Fruit fly (Drosophila melanogaster) whole organism, embryonic: ENCODE measurements around the gene CG12017.

ENCODE experiments used
- Abd-B ChIP-seq: fragments of 200-800 bp; sonication (Bioruptor generic); optimal IDR thresholded peaks from 2 replicates; lab custom pipeline; 2018; ENCODE audit warnings: missing biosample characterization, mild to moderate bottlenecking, missing genetic modification characterization, moderate library complexity
- Aef1 ChIP-seq: fragments of 200-800 bp; sonication (Bioruptor generic); IDR thresholded peaks from 3 replicates; pipeline ENCODE4 v1.3.6; 2022; ENCODE audit warnings: missing biosample characterization, missing genetic modification characterization
- Antp ChIP-seq: fragments of 200-800 bp; sonication (Bioruptor generic); optimal IDR thresholded peaks from 3 replicates; lab custom pipeline; 2016; ENCODE audit warnings: missing biosample characterization, missing genetic modification characterization
- CG10321 ChIP-seq: fragments of 200-800 bp; sonication (Bioruptor generic); IDR thresholded peaks from 2 replicates; pipeline ENCODE4 v1.3.6; 2022; ENCODE audit warnings: missing biosample characterization, missing genetic modification characterization
- CG10543 ChIP-seq: fragments of 200-800 bp; sonication (Bioruptor generic); optimal IDR thresholded peaks from 3 replicates; lab custom pipeline; 2017; ENCODE audit warnings: missing biosample characterization, mild to moderate bottlenecking, missing genetic modification characterization, moderate library complexity
- CG11247 ChIP-seq: fragments of 200-800 bp; sonication (Bioruptor generic); IDR thresholded peaks from 2 replicates; pipeline ENCODE4 v1.3.6; 2022; ENCODE audit warnings: missing biosample characterization, missing genetic modification characterization
- CG12071 ChIP-seq: fragments of 200-800 bp; sonication (Bioruptor generic); optimal IDR thresholded peaks from 3 replicates; lab custom pipeline; 2018; ENCODE audit warnings: missing biosample characterization, mild to moderate bottlenecking, missing genetic modification characterization
- CG12659 ChIP-seq: fragments of 200-800 bp; sonication (Bioruptor generic); optimal IDR thresholded peaks from 3 replicates; lab custom pipeline; 2017; ENCODE audit warnings: mild to moderate bottlenecking, missing biosample characterization, missing genetic modification reagents, missing genetic modification characterization
- CG13624 ChIP-seq: fragments of 200-800 bp; sonication (Bioruptor generic); optimal IDR thresholded peaks from 2 replicates; lab custom pipeline; 2016; ENCODE audit warnings: missing biosample characterization, missing genetic modification characterization
- CG15479 ChIP-seq: fragments of 200-800 bp; sonication (Bioruptor generic); optimal IDR thresholded peaks from 3 replicates; lab custom pipeline; 2019; ENCODE audit warnings: missing biosample characterization, mild to moderate bottlenecking, missing genetic modification characterization, moderate library complexity
- CG18764 ChIP-seq: fragments of 200-800 bp; sonication (Bioruptor generic); optimal IDR thresholded peaks from 3 replicates; lab custom pipeline; 2016; ENCODE audit warnings: missing biosample characterization, missing genetic modification characterization
- CG2120 ChIP-seq: fragments of 200-800 bp; sonication (Bioruptor generic); optimal IDR thresholded peaks from 3 replicates; lab custom pipeline; 2016; ENCODE audit warnings: missing biosample characterization, missing genetic modification characterization
- CG3065 ChIP-seq: fragments of 200-800 bp; sonication (Bioruptor generic); optimal IDR thresholded peaks from 2 replicates; lab custom pipeline; 2016; ENCODE audit warnings: missing biosample characterization, missing genetic modification characterization
- CG3838 ChIP-seq: fragments of 200-800 bp; sonication (Bioruptor generic); optimal IDR thresholded peaks from 3 replicates; lab custom pipeline; 2016; ENCODE audit warnings: missing biosample characterization, missing genetic modification characterization
- CG6791 ChIP-seq: fragments of 200-800 bp; sonication (Bioruptor generic); IDR thresholded peaks from 3 replicates; pipeline ENCODE4 v1.3.6; 2022; ENCODE audit warnings: missing biosample characterization, missing genetic modification characterization; ENCODE audit not compliant: partially characterized antibody
- CHES-1-like ChIP-seq: fragments of 200-800 bp; sonication (Bioruptor generic); optimal IDR thresholded peaks from 2 replicates; lab custom pipeline; 2016; ENCODE audit warnings: missing biosample characterization, missing genetic modification characterization
- Deaf1 ChIP-seq: fragments of 200-800 bp; optimal IDR thresholded peaks from 3 replicates; lab custom pipeline; 2019; ENCODE audit warnings: missing biosample characterization, mild to moderate bottlenecking, missing genetic modification characterization, moderate library complexity
- Dip3 ChIP-seq: fragments of 200-800 bp; sonication (Bioruptor generic); optimal IDR thresholded peaks from 3 replicates; lab custom pipeline; 2016; ENCODE audit warnings: missing biosample characterization, missing genetic modification characterization
- Dp ChIP-seq: fragments of 200-800 bp; sonication (Bioruptor generic); optimal IDR thresholded peaks from 2 replicates; lab custom pipeline; 2018; ENCODE audit warnings: missing biosample characterization, mild to moderate bottlenecking, missing genetic modification characterization, moderate library complexity
- Eip74EF ChIP-seq, 2 experiments: fragments of 200-800 bp in 1 of 2; fragments of >200 bp in 1 of 2; sonication (Bioruptor generic) in 1 of 2; optimal IDR thresholded peaks; 2 replicates each; lab custom pipeline; 2017 to 2019; ENCODE audit warnings: missing biosample characterization in 2 of 2, missing genetic modification characterization in 2 of 2, mild to moderate bottlenecking in 1 of 2, moderate library complexity in 1 of 2
- HmgZ ChIP-seq: fragments of 200-800 bp; sonication (Bioruptor generic); optimal IDR thresholded peaks from 2 replicates; lab custom pipeline; 2018; ENCODE audit warnings: missing biosample characterization, mild to moderate bottlenecking, missing genetic modification characterization
- Max ChIP-seq: fragments of 200-800 bp; sonication (Bioruptor generic); optimal IDR thresholded peaks from 2 replicates; lab custom pipeline; 2016; ENCODE audit warnings: missing biosample characterization, mild to moderate bottlenecking, missing genetic modification characterization
- Nf-YA ChIP-seq: fragments of 200-800 bp; sonication (Bioruptor generic); IDR thresholded peaks from 2 replicates; pipeline ENCODE4 v1.3.6; 2022; ENCODE audit warnings: missing biosample characterization, missing genetic modification characterization
- Nf-YC ChIP-seq: fragments of 200-800 bp; optimal IDR thresholded peaks from 3 replicates; lab custom pipeline; 2019; ENCODE audit warnings: missing biosample characterization, mild to moderate bottlenecking, missing genetic modification characterization, moderate library complexity
- Sry-β ChIP-seq: fragments of 200-800 bp; sonication (Bioruptor generic); optimal IDR thresholded peaks from 2 replicates; lab custom pipeline; 2018; ENCODE audit warnings: missing biosample characterization, mild to moderate bottlenecking, missing genetic modification characterization, moderate library complexity
- Trl ChIP-seq, 3 experiments: fragments of >200 bp in 2 of 3; fragments of 200-800 bp in 1 of 3; sonication (Bioruptor generic) in 1 of 3; optimal IDR thresholded peaks; 2 replicates in 1 of 3; 3 replicates in 2 of 3; lab custom pipeline; 2016 to 2017; ENCODE audit warnings: missing biosample characterization in 1 of 3, missing genetic modification characterization in 1 of 3
- ab ChIP-seq: fragments of 200-800 bp; sonication (Bioruptor generic); optimal IDR thresholded peaks from 2 replicates; lab custom pipeline; 2016; ENCODE audit warnings: missing biosample characterization, missing genetic modification characterization
- dimm ChIP-seq: fragments of 200-800 bp; sonication (Bioruptor generic); IDR thresholded peaks from 2 replicates; pipeline ENCODE4 v1.3.6; 2022; ENCODE audit warnings: missing biosample characterization, missing genetic modification characterization
- disco-r ChIP-seq: fragments of 200-800 bp; sonication (Bioruptor generic); optimal IDR thresholded peaks from 2 replicates; lab custom pipeline; 2016; ENCODE audit warnings: missing biosample characterization, missing genetic modification characterization
- dmrt99B ChIP-seq: fragments of 200-800 bp; sonication (Bioruptor generic); optimal IDR thresholded peaks from 2 replicates; lab custom pipeline; 2018; ENCODE audit warnings: missing biosample characterization, mild to moderate bottlenecking, missing genetic modification characterization, moderate library complexity
- ems ChIP-seq: fragments of 200-800 bp; sonication (Bioruptor generic); optimal IDR thresholded peaks from 3 replicates; lab custom pipeline; 2016; ENCODE audit warnings: missing biosample characterization, missing genetic modification characterization
- esg ChIP-seq: fragments of 200-800 bp; sonication (Bioruptor generic); conservative IDR thresholded peaks from 2 replicates; pipeline ENCODE4 v1.3.6; 2022; ENCODE audit warnings: missing biosample characterization, missing genetic modification characterization
- fu2 ChIP-seq: fragments of 200-800 bp; sonication (Bioruptor generic); optimal IDR thresholded peaks from 2 replicates; lab custom pipeline; 2016; ENCODE audit warnings: missing biosample characterization, missing genetic modification characterization
- gcm ChIP-seq: fragments of 200-800 bp; sonication (Bioruptor generic); optimal IDR thresholded peaks from 2 replicates; lab custom pipeline; 2019; ENCODE audit warnings: missing biosample characterization, mild to moderate bottlenecking, missing genetic modification characterization, moderate library complexity
- ken ChIP-seq: fragments of 200-800 bp; sonication (Bioruptor generic); IDR thresholded peaks from 3 replicates; pipeline ENCODE4 v1.3.6; 2022; ENCODE audit warnings: missing biosample characterization, missing genetic modification characterization
- lola ChIP-seq, 3 experiments: fragments of >200 bp in 2 of 3; fragments of 200-800 bp in 1 of 3; sonication (Bioruptor generic) in 1 of 3; optimal IDR thresholded peaks; 2 replicates each; lab custom pipeline; 2017 to 2019; ENCODE audit warnings: missing biosample characterization in 3 of 3, missing genetic modification characterization in 3 of 3, mild to moderate bottlenecking in 1 of 3, moderate library complexity in 1 of 3
- lov ChIP-seq, 2 experiments: fragments of 200-800 bp in 1 of 2; fragments of >200 bp in 1 of 2; sonication (Bioruptor generic) in 1 of 2; IDR thresholded peaks in 1 of 2; optimal IDR thresholded peaks in 1 of 2; 2 replicates in 1 of 2; 3 replicates in 1 of 2; pipeline versions ENCODE4 v1.3.6 to Lab custom; 2017 to 2022; ENCODE audit warnings: missing biosample characterization in 1 of 2, missing genetic modification characterization in 1 of 2
- onecut ChIP-seq: fragments of 200-800 bp; sonication (Bioruptor generic); IDR thresholded peaks from 2 replicates; pipeline ENCODE4 v1.3.6; 2022; ENCODE audit warnings: missing biosample characterization, missing genetic modification characterization
- pros ChIP-seq: fragments of 200-800 bp; sonication (Bioruptor generic); optimal IDR thresholded peaks from 3 replicates; lab custom pipeline; 2019; ENCODE audit warnings: missing biosample characterization, mild to moderate bottlenecking, missing genetic modification characterization, moderate library complexity
- pzg ChIP-seq: fragments of 200-800 bp; sonication (Bioruptor generic); optimal IDR thresholded peaks from 3 replicates; lab custom pipeline; 2018; ENCODE audit warnings: missing biosample characterization, mild to moderate bottlenecking, missing genetic modification characterization, moderate library complexity
- rib ChIP-seq: fragments of 200-800 bp; sonication (Bioruptor generic); IDR thresholded peaks from 2 replicates; pipeline ENCODE4 v1.3.6; 2022; ENCODE audit warnings: missing biosample characterization, missing genetic modification characterization
- run ChIP-seq: fragments of 200-800 bp; sonication (Bioruptor generic); optimal IDR thresholded peaks from 3 replicates; lab custom pipeline; 2018; ENCODE audit warnings: missing biosample characterization, mild to moderate bottlenecking, missing genetic modification characterization
- sc ChIP-seq, 3 experiments: fragments of >200 bp in 2 of 3; fragments of 200-800 bp in 1 of 3; sonication (Bioruptor generic) in 1 of 3; optimal IDR thresholded peaks; 2 replicates in 2 of 3; 3 replicates in 1 of 3; lab custom pipeline; 2017; ENCODE audit warnings: mild to moderate bottlenecking in 1 of 3, missing biosample characterization in 1 of 3, missing genetic modification characterization in 1 of 3, missing genetic modification reagents in 1 of 3
- sim ChIP-seq: fragments of 200-800 bp; sonication (Bioruptor generic); IDR thresholded peaks from 2 replicates; pipeline ENCODE4 v1.3.6; 2022; ENCODE audit warnings: missing biosample characterization, missing genetic modification characterization
- slbo ChIP-seq: fragments of 200-800 bp; sonication (Bioruptor generic); IDR thresholded peaks from 2 replicates; pipeline ENCODE4 v1.3.6; 2022; ENCODE audit warnings: missing biosample characterization, missing genetic modification characterization
- sob ChIP-seq: fragments of 200-800 bp; sonication (Bioruptor generic); IDR thresholded peaks from 2 replicates; pipeline ENCODE4 v1.3.6; 2022; ENCODE audit warnings: missing biosample characterization, missing genetic modification characterization
- trh ChIP-seq: fragments of 200-800 bp; sonication (Bioruptor generic); optimal IDR thresholded peaks from 2 replicates; lab custom pipeline; 2016; ENCODE audit warnings: missing biosample characterization, missing genetic modification characterization
- ttk ChIP-seq: fragments of 200-800 bp; sonication (Bioruptor generic); IDR thresholded peaks from 2 replicates; pipeline ENCODE4 v2.1.2; 2022; ENCODE audit warnings: missing biosample characterization, missing genetic modification characterization
- twi ChIP-seq: fragments of 200-800 bp; optimal IDR thresholded peaks from 2 replicates; lab custom pipeline; 2019; ENCODE audit warnings: missing biosample characterization, mild to moderate bottlenecking, missing genetic modification characterization, moderate library complexity

CG12017 gene

dm6 chr3L:3303087-3303526 is 23.1 kb downstream of the CG12017 start, which contains the start of gene CG14968 (continued):
- peak; percentile 79 for TF ChIP-seq CG13624 (GFP tag; lab: Kevin White, UChicago)
- peak; percentile 69 for TF ChIP-seq Nf-YC (tag; lab: Kevin White, UChicago)
- peak; percentile 86 for TF ChIP-seq onecut (GFP tag; lab: Robert Waterston, UW)
- no peak for TF ChIP-seq CG6791 (GFP tag; lab: Robert Waterston, UW)
- TF ChIP-seq sc (optimal IDR thresholded peaks at IDR 0.05; lab: Kevin White, UChicago): no peak
- peak; percentile 81 for TF ChIP-seq sc (GFP tag; optimal IDR thresholded peaks at IDR 0.05; lab: Kevin White, UChicago)
- no peak for TF ChIP-seq Trl (optimal IDR thresholded peaks at IDR 0.05; lab: Kevin White, UChicago)
- peak; percentile 65 for TF ChIP-seq Trl (GFP tag; optimal IDR thresholded peaks at IDR 0.05; lab: Kevin White, UChicago)
- TF ChIP-seq trh (GFP tag; lab: Kevin White, UChicago): peak; percentile 86
- peak; percentile 66 for TF ChIP-seq CG3838 (GFP tag; lab: Kevin White, UChicago)
- peak; percentile 94 for TF ChIP-seq rib (GFP tag; lab: Robert Waterston, UW)
- peak; percentile 87 for TF ChIP-seq dimm (GFP tag; lab: Robert Waterston, UW)
- peak; percentile 95 for TF ChIP-seq Aef1 (GFP tag; lab: Robert Waterston, UW)
- peak; percentile 92 for TF ChIP-seq Max (GFP tag; lab: Kevin White, UChicago)
- peak; percentile 83 for TF ChIP-seq Dip3 (GFP tag; lab: Kevin White, UChicago)
- TF ChIP-seq pzg: no peak
- peak; percentile 93 for TF ChIP-seq Sry-β
- TF ChIP-seq Deaf1 (tag; lab: Kevin White, UChicago): peak; percentile 74
- peak; percentile 93 for TF ChIP-seq HmgZ (tag; lab: Kevin White, UChicago)
- peak; percentile 95 for TF ChIP-seq esg (GFP tag; lab: Robert Waterston, UW)
- peak; percentile 72 for TF ChIP-seq run (tag; lab: Kevin White, UChicago)
- TF ChIP-seq disco-r (GFP tag; lab: Kevin White, UChicago): peak; percentile 24
- peak; percentile 75 for TF ChIP-seq CG10543 (GFP tag; lab: Kevin White, UChicago)
- peak; percentile 41 for TF ChIP-seq CHES-1-like (GFP tag; lab: Kevin White, UChicago)
- peak; percentile 95 for TF ChIP-seq CG12659 (GFP tag; lab: Kevin White, UChicago)
- no peak for TF ChIP-seq Dp (GFP tag; lab: Kevin White, UChicago)
- peak; percentile 91 for TF ChIP-seq ems (GFP tag; lab: Kevin White, UChicago)
- peak; percentile 78 for TF ChIP-seq twi
- TF ChIP-seq slbo: peak; percentile 98
- peak; percentile 94 for TF ChIP-seq ken (GFP tag; lab: Robert Waterston, UW)
- TF ChIP-seq Eip74EF (GFP tag; optimal IDR thresholded peaks at IDR 0.05; lab: Kevin White, UChicago): peak in 1 of 2 experiments; percentile 85
- no peak for TF ChIP-seq pros (GFP tag; lab: Kevin White, UChicago)
- peak in 1 of 3 experiments; percentile 86 for TF ChIP-seq lola (GFP tag; optimal IDR thresholded peaks at IDR 0.05; lab: Kevin White, UChicago)
- TF ChIP-seq CG10321 (GFP tag; lab: Robert Waterston, UW): peak; percentile 81
- peak; percentile 88 for TF ChIP-seq CG12071 (GFP tag; lab: Kevin White, UChicago)
- TF ChIP-seq ttk (GFP tag; lab: Robert Waterston, UW): peak; percentile 96
- TF ChIP-seq CG18764 (GFP tag; lab: Kevin White, UChicago): peak; percentile 87
- peak; percentile 93 for TF ChIP-seq dmrt99B (tag; lab: Kevin White, UChicago)
- TF ChIP-seq fu2 (GFP tag; lab: Kevin White, UChicago): peak; percentile 57
- peak; percentile 96 for TF ChIP-seq CG2120 (GFP tag; lab: Kevin White, UChicago)
- TF ChIP-seq ab (GFP tag; lab: Kevin White, UChicago): no peak
- TF ChIP-seq gcm (GFP tag; lab: Kevin White, UChicago): peak; percentile 79
- peak; percentile 23 for TF ChIP-seq Antp (GFP tag; lab: Kevin White, UChicago)
- TF ChIP-seq Abd-B (GFP tag; lab: Kevin White, UChicago): peak; percentile 87
- no peak for TF ChIP-seq CG15479 (GFP tag; lab: Kevin White, UChicago)
- peak; percentile 98 for TF ChIP-seq sob (GFP tag; lab: Robert Waterston, UW)
- TF ChIP-seq Nf-YA (GFP tag; lab: Robert Waterston, UW): peak; percentile 92
- peak; percentile 97 for TF ChIP-seq CG11247
- TF ChIP-seq lov (optimal IDR thresholded peaks at IDR 0.05; lab: Kevin White, UChicago): no peak
- TF ChIP-seq lov (GFP tag; IDR thresholded peaks at IDR 0.05; lab: Robert Waterston, UW): peak; percentile 93
- TF ChIP-seq CG3065 (GFP tag; lab: Kevin White, UChicago): peak; percentile 70
- TF ChIP-seq sim (GFP tag; lab: Robert Waterston, UW): peak; percentile 77; the same call in 1 of the 2 replicates
